Worm (Caenorhabditis elegans) whole organism, L4 larva: ENCODE measurements around the gene T23G5.3.

ENCODE experiments used
- D1046.2 ChIP-seq: fragments of 200-800 bp; sonication (Bioruptor generic); IDR thresholded peaks from 2 replicates; pipeline ENCODE4 v1.3.6; 2022; ENCODE audit warnings: missing genetic modification characterization, missing compliant biosample characterization
- F49E8.2 ChIP-seq: sonication (generic microtip); optimal IDR thresholded peaks from 2 replicates; lab custom pipeline; 2016; ENCODE audit warnings: missing compliant biosample characterization, mild to moderate bottlenecking, missing genetic modification characterization, borderline replicate concordance
- T20F7.1 ChIP-seq: fragments of 200-800 bp; sonication (Bioruptor generic); optimal IDR thresholded peaks from 2 replicates; lab custom pipeline; 2018; ENCODE audit warnings: mild to moderate bottlenecking, missing genetic modification characterization, missing compliant biosample characterization
- T26A8.4 ChIP-seq: fragments of 200-800 bp; sonication (Bioruptor generic); IDR thresholded peaks from 2 replicates; pipeline ENCODE4 v1.3.6; 2022; ENCODE audit warnings: missing genetic modification characterization, missing compliant biosample characterization
- Y105C5A.15 ChIP-seq: fragments of 200-800 bp; sonication (Bioruptor generic); IDR thresholded peaks from 2 replicates; pipeline ENCODE4 v1.3.6; 2022; ENCODE audit warnings: missing genetic modification characterization, missing compliant biosample characterization
- Y5F2A.4 ChIP-seq: fragments of 200-800 bp; sonication (Bioruptor generic); optimal IDR thresholded peaks from 2 replicates; lab custom pipeline; 2018; ENCODE audit warnings: mild to moderate bottlenecking, missing genetic modification characterization, missing compliant biosample characterization
- aha-1 ChIP-seq: fragments of 150-350 bp; peaks from one replicate; lab custom pipeline; 2014; ENCODE audit warnings: missing biosample characterization, missing genetic modification characterization
- attf-4 ChIP-seq: sonication (generic microtip); optimal IDR thresholded peaks from 3 replicates; lab custom pipeline; 2017; ENCODE audit warnings: missing biosample characterization, missing genetic modification characterization
- ceh-20 ChIP-seq: fragments of 200-800 bp; sonication (Bioruptor generic); IDR thresholded peaks from 2 replicates; pipeline ENCODE4 v1.3.6; 2022; ENCODE audit warnings: missing genetic modification reagents, missing genetic modification characterization, missing compliant biosample characterization
- ceh-44 ChIP-seq: fragments of 200-800 bp; sonication (Bioruptor generic); IDR thresholded peaks from 2 replicates; pipeline ENCODE4 v1.3.6; 2022; ENCODE audit warnings: missing genetic modification reagents, missing genetic modification characterization, missing compliant biosample characterization
- ctbp-1 ChIP-seq: fragments of 200-800 bp; sonication (Bioruptor generic); IDR thresholded peaks from 2 replicates; pipeline ENCODE4 v1.3.6; 2022; ENCODE audit warnings: missing genetic modification reagents, missing genetic modification characterization, missing compliant biosample characterization
- daf-16 ChIP-seq, 3 experiments: sonication (generic microtip); optimal IDR thresholded peaks; 2 replicates each; lab custom pipeline; 2016 to 2017; ENCODE audit warnings: missing genetic modification characterization in 3 of 3, missing genetic modification reagents in 3 of 3, mild to moderate bottlenecking in 2 of 3, missing compliant biosample characterization in 2 of 3, missing biosample characterization in 1 of 3, moderate library complexity in 1 of 3
- daf-19 ChIP-seq: fragments of 200-800 bp; sonication (Bioruptor generic); conservative IDR thresholded peaks from 2 replicates; pipeline ENCODE4 v1.3.6; 2022; ENCODE audit warnings: missing genetic modification characterization, missing compliant biosample characterization
- dmd-6 ChIP-seq: fragments of 200-800 bp; sonication (Bioruptor generic); IDR thresholded peaks from 2 replicates; pipeline ENCODE4 v1.3.6; 2022; ENCODE audit warnings: missing genetic modification reagents, missing genetic modification characterization, missing compliant biosample characterization
- duxl-1 ChIP-seq: sonication (generic microtip); optimal IDR thresholded peaks from 2 replicates; lab custom pipeline; 2016; ENCODE audit warnings: mild to moderate bottlenecking, missing genetic modification characterization, moderate library complexity, missing compliant biosample characterization; ENCODE audit not compliant: poor library complexity
- dve-1 ChIP-seq: sonication (generic microtip); optimal IDR thresholded peaks from 2 replicates; lab custom pipeline; 2017; ENCODE audit warnings: antibody characterized with exemption, mild to moderate bottlenecking, missing genetic modification characterization, missing compliant biosample characterization; ENCODE audit not compliant: insufficient read depth
- fkh-10 ChIP-seq: fragments of 150-350 bp; optimal IDR thresholded peaks from 2 replicates; lab custom pipeline; 2014; ENCODE audit warnings: missing biosample characterization, missing genetic modification reagents, missing genetic modification characterization
- hif-1 ChIP-seq, 2 experiments: sonication (generic microtip); optimal IDR thresholded peaks; 2 replicates each; lab custom pipeline; 2016 to 2017; ENCODE audit warnings: missing compliant biosample characterization in 2 of 2, missing genetic modification characterization in 2 of 2, missing genetic modification reagents in 2 of 2, missing genotype in 2 of 2, mild to moderate bottlenecking in 1 of 2
- hlh-30 ChIP-seq: sonication (generic microtip); optimal IDR thresholded peaks from 2 replicates; lab custom pipeline; 2017; ENCODE audit warnings: antibody characterized with exemption, mild to moderate bottlenecking, missing genetic modification characterization, missing compliant biosample characterization; ENCODE audit not compliant: insufficient read depth
- hmg-1.1 ChIP-seq: fragments of 200-800 bp; sonication (Bioruptor generic); IDR thresholded peaks from 2 replicates; pipeline ENCODE4 v1.3.6; 2022; ENCODE audit warnings: missing genetic modification reagents, missing genetic modification characterization, missing compliant biosample characterization
- jun-1 ChIP-seq: fragments of 150-350 bp; optimal IDR thresholded peaks from 2 replicates; lab custom pipeline; 2014; ENCODE audit warnings: missing biosample characterization, missing genetic modification reagents, missing genetic modification characterization
- lim-7 ChIP-seq: fragments of 200-800 bp; sonication (Bioruptor generic); IDR thresholded peaks from 2 replicates; pipeline ENCODE4 v1.3.6; 2022; ENCODE audit warnings: missing genetic modification characterization, missing compliant biosample characterization
- lin-15B ChIP-seq: fragments of 150-350 bp; sonication (generic microtip); optimal IDR thresholded peaks from 3 replicates; lab custom pipeline; 2014; ENCODE audit warnings: missing biosample characterization, missing genetic modification characterization
- lir-3 ChIP-seq: sonication (generic microtip); optimal IDR thresholded peaks from 2 replicates; lab custom pipeline; 2016; ENCODE audit warnings: mild to moderate bottlenecking, missing genetic modification characterization, missing compliant biosample characterization
- madf-5 ChIP-seq, 2 experiments: fragments of 200-800 bp; sonication (Bioruptor generic); IDR thresholded peaks; 2 replicates each; pipeline ENCODE4 v1.3.6; 2022; ENCODE audit warnings: missing compliant biosample characterization in 2 of 2, missing genetic modification characterization in 2 of 2
- madf-9 ChIP-seq: fragments of 200-800 bp; sonication (Bioruptor generic); conservative IDR thresholded peaks from 2 replicates; pipeline ENCODE4 v1.3.6; 2022; ENCODE audit warnings: missing genetic modification reagents, missing genetic modification characterization, missing compliant biosample characterization
- mep-1 ChIP-seq: fragments of 150-350 bp; sonication (generic microtip); optimal IDR thresholded peaks from 3 replicates; lab custom pipeline; 2014; ENCODE audit warnings: missing biosample characterization, missing genetic modification characterization
- mxl-3 ChIP-seq: fragments of 200-800 bp; sonication (Bioruptor generic); optimal IDR thresholded peaks from 2 replicates; lab custom pipeline; 2018; ENCODE audit warnings: mild to moderate bottlenecking, missing genetic modification characterization, missing compliant biosample characterization
- nhr-10 ChIP-seq: fragments of 150-350 bp; optimal IDR thresholded peaks from 2 replicates; lab custom pipeline; 2014; ENCODE audit warnings: missing biosample characterization, missing genetic modification characterization
- nhr-11 ChIP-seq: fragments of 150-350 bp; optimal IDR thresholded peaks from 2 replicates; lab custom pipeline; 2014; ENCODE audit warnings: missing biosample characterization, missing genetic modification characterization
- nhr-28 ChIP-seq: fragments of 150-350 bp; optimal IDR thresholded peaks from 2 replicates; lab custom pipeline; 2014; ENCODE audit warnings: missing biosample characterization, missing genetic modification characterization
- nhr-42 ChIP-seq: fragments of 200-800 bp; sonication (Bioruptor generic); IDR thresholded peaks from 2 replicates; pipeline ENCODE4 v1.3.6; 2022; ENCODE audit warnings: missing genetic modification characterization, missing compliant biosample characterization
- nhr-48 ChIP-seq: sonication (generic microtip); optimal IDR thresholded peaks from 2 replicates; lab custom pipeline; 2016; ENCODE audit warnings: mild to moderate bottlenecking, missing genetic modification characterization, missing compliant biosample characterization
- pha-4 ChIP-seq, 2 experiments: fragments of 150-350 bp in 1 of 2; fragments of 200-800 bp in 1 of 2; sonication (Bioruptor generic) in 1 of 2; IDR thresholded peaks in 1 of 2; optimal IDR thresholded peaks in 1 of 2; 2 replicates each; pipeline versions ENCODE4 v1.3.6 to Lab custom; 2014 to 2022; ENCODE audit warnings: missing genetic modification characterization in 2 of 2, missing genetic modification reagents in 2 of 2, missing biosample characterization in 1 of 2, missing compliant biosample characterization in 1 of 2
- set-16 ChIP-seq: fragments of 200-800 bp; sonication (Bioruptor generic); IDR thresholded peaks from 2 replicates; pipeline ENCODE4 v1.3.6; 2022; ENCODE audit warnings: missing genetic modification reagents, missing genetic modification characterization, missing compliant biosample characterization
- tra-1 ChIP-seq: fragments of 200-800 bp; sonication (Bioruptor generic); IDR thresholded peaks from 2 replicates; pipeline ENCODE4 v1.3.6; 2022; ENCODE audit warnings: missing genetic modification reagents, missing genetic modification characterization, missing compliant biosample characterization
- unc-130 ChIP-seq: sonication (generic microtip); optimal IDR thresholded peaks from 2 replicates; lab custom pipeline; 2016; ENCODE audit warnings: missing genetic modification reagents, missing genetic modification characterization, missing compliant biosample characterization
- vab-7 ChIP-seq: fragments of 200-800 bp; sonication (Bioruptor generic); IDR thresholded peaks from 2 replicates; pipeline ENCODE4 v1.3.6; 2022; ENCODE audit warnings: missing genetic modification reagents, missing genetic modification characterization, missing compliant biosample characterization
- zag-1 ChIP-seq: fragments of 150-350 bp; optimal IDR thresholded peaks from 2 replicates; lab custom pipeline; 2014; ENCODE audit warnings: missing biosample characterization, missing genetic modification characterization
- zfp-3 ChIP-seq: fragments of 200-800 bp; sonication (Bioruptor generic); conservative IDR thresholded peaks from 2 replicates; pipeline ENCODE4 v1.3.6; 2022; ENCODE audit warnings: missing genetic modification reagents, missing genetic modification characterization, missing compliant biosample characterization
- ztf-11 ChIP-seq: fragments of 150-350 bp; optimal IDR thresholded peaks from 2 replicates; lab custom pipeline; 2014; ENCODE audit warnings: missing biosample characterization, missing genetic modification characterization
- ztf-7 ChIP-seq: fragments of 150-350 bp; optimal IDR thresholded peaks from 2 replicates; lab custom pipeline; 2014; ENCODE audit warnings: missing biosample characterization, missing genetic modification characterization

Gene T23G5.3

DNA sequence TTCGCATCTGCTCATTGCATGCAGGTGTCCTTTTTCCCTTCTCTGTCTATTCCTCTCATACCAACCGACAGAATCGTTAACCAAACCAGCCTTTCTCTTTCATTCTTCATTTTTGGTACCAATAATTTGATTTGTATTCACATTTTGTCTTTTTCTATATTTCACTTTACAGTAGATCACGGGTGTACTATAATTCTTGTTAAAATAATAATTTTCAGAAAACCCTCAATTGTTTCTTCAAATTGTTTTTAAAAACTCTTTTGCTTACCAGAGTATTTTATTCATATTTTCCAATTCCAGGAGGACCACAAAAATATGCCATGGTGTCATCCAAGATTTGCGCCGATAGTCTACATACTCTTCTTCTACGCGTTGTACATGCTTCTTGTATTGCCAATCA is 19.7 kb upstream of the T23G5.3 start, which contains the start of gene T02C1.2:
T02C1.2 (plus strand) TSS at position 301 of the 400 bp plus-strand sequence.
- TF ChIP-seq ztf-7 (tag; lab: Kevin White, UChicago) (no peak), tra-1 (GFP tag; lab: Robert Waterston, UW) (no peak), nhr-28 (tag; lab: Kevin White, UChicago) (no peak), zfp-3 (GFP tag; lab: Robert Waterston, UW) (no peak), lir-3 (tag; lab: Kevin White, UChicago) (no peak), ceh-44 (no peak), ztf-11 (tag; lab: Kevin White, UChicago) (no peak), mxl-3 (GFP tag; lab: Kevin White, UChicago) (no peak), madf-9 (no peak), vab-7 (GFP tag; lab: Robert Waterston, UW) (no peak), D1046.2 (GFP tag; lab: Robert Waterston, UW) (no peak), lim-7 (no peak)

- no peak for TF ChIP-seq ctbp-1 (GFP tag; lab: Robert Waterston, UW)
- TF ChIP-seq Y5F2A.4, result no peak
- TF ChIP-seq F49E8.2 (tag; lab: Kevin White, UChicago), result no peak
- TF ChIP-seq zag-1, result no peak
- TF ChIP-seq unc-130 (GFP tag; lab: Kevin White, UChicago), result no peak
- TF ChIP-seq nhr-11 (tag; lab: Kevin White, UChicago), result no peak
Measured at ce11 chrIII:9247221-9247620, 16.1 kb upstream of the T23G5.3 start, which contains the start of gene T02C1.1. Gene T02C1.1 (plus strand): TSS chrIII:9247525.

ce11 chrIII:9242675-9243074 is 11.6 kb upstream of the T23G5.3 start, which contains the start of gene dat-1:
Gene dat-1 (plus strand): TSS chrIII:9242975.
- TF ChIP-seq nhr-48 (tag; lab: Kevin White, UChicago) (no peak), pha-4 (GFP tag; IDR thresholded peaks at IDR 0.05; lab: Robert Waterston, UW) (no peak), pha-4 (tag; optimal IDR thresholded peaks at IDR 0.05; lab: Kevin White, UChicago) (no peak), daf-19 (no peak)

ce11 chrIII:9239983-9240382 is 8.9 kb upstream of the T23G5.3 start, which contains the start of gene saeg-2:
Gene saeg-2 (plus strand): TSS chrIII:9240363.
- TF ChIP-seq Y105C5A.15 (GFP tag; lab: Robert Waterston, UW) (0 out of 2 replicates have a peak, but pooled peaks have one; percentile 35), hmg-1.1 (GFP tag; lab: Robert Waterston, UW) (peak; percentile 62), mxl-3 (GFP tag; lab: Kevin White, UChicago) (peak; percentile 75), nhr-42 (no peak), aha-1 (tag; lab: Kevin White, UChicago) (peak; percentile 93), lir-3 (tag; lab: Kevin White, UChicago) (no peak), lim-7 (no peak), mep-1 (tag; lab: Kevin White, UChicago) (peak; percentile 52), dmd-6 (GFP tag; lab: Robert Waterston, UW) (peak; percentile 19; the same call in 1 of the 2 replicates), Y5F2A.4 (no peak), dve-1 (peak; percentile 60), hlh-30 (tag; lab: Kevin White, UChicago) (peak; percentile 31), daf-16 (GFP tag; optimal IDR thresholded peaks at IDR 0.05; lab: Kevin White, UChicago) (no peak), daf-16 (tag; optimal IDR thresholded peaks at IDR 0.05; lab: Kevin White, UChicago) (peak; percentile 51), T26A8.4 (GFP tag; lab: Robert Waterston, UW) (peak; percentile 39; the same call in 1 of the 2 replicates), unc-130 (GFP tag; lab: Kevin White, UChicago) (no peak), jun-1 (no peak), tra-1 (GFP tag; lab: Robert Waterston, UW) (no peak), hif-1 (tag; optimal IDR thresholded peaks at IDR 0.05; lab: Kevin White, UChicago) (peak in 1 of 2 experiments; percentile 15), vab-7 (GFP tag; lab: Robert Waterston, UW) (no peak), madf-5 (GFP tag; IDR thresholded peaks at IDR 0.05; lab: Robert Waterston, UW) (no peak), ceh-20 (GFP tag; lab: Robert Waterston, UW) (no peak), T20F7.1 (GFP tag; lab: Kevin White, UChicago) (no peak), attf-4 (tag; lab: Kevin White, UChicago) (no peak), pha-4 (GFP tag; IDR thresholded peaks at IDR 0.05; lab: Robert Waterston, UW) (no peak), pha-4 (tag; optimal IDR thresholded peaks at IDR 0.05; lab: Kevin White, UChicago) (peak; percentile 41), ztf-7 (tag; lab: Kevin White, UChicago) (peak; percentile 14), madf-9 (no peak), nhr-10 (tag; lab: Kevin White, UChicago) (no peak), nhr-28 (tag; lab: Kevin White, UChicago) (peak; percentile 36), lin-15B (tag; lab: Kevin White, UChicago) (no peak), set-16 (GFP tag; lab: Robert Waterston, UW) (no peak), fkh-10 (GFP tag; lab: Kevin White, UChicago) (no peak), duxl-1 (tag; lab: Kevin White, UChicago) (no peak)
